Fruit fly (Drosophila melanogaster) whole organism, prepupa: ENCODE measurements around the gene Manf.
A peak's percentile ranks its signal among the peaks of the same experiment; 100 is the strongest.

Experiments used
- Blimp-1 ChIP-seq: fragments of 200-800 bp; sonication (Bioruptor generic); optimal IDR thresholded peaks from 3 replicates; lab custom pipeline; 2017; ENCODE audit warnings: missing biosample characterization, missing genetic modification characterization, mild to moderate bottlenecking, moderate library complexity, missing genetic modification reagents
- CG10631 ChIP-seq: fragments of 200-800 bp; sonication (Bioruptor generic); optimal IDR thresholded peaks from 2 replicates; lab custom pipeline; 2016; ENCODE audit warnings: missing biosample characterization, missing genetic modification characterization
- CG10669 ChIP-seq: fragments of 200-800 bp; sonication (Bioruptor generic); optimal IDR thresholded peaks from 3 replicates; lab custom pipeline; 2018; ENCODE audit warnings: missing biosample characterization, mild to moderate bottlenecking, missing genetic modification characterization, moderate library complexity
- CG11294 ChIP-seq: fragments of 200-800 bp; sonication (Bioruptor generic); IDR thresholded peaks from 2 replicates; pipeline ENCODE4 v1.3.6; 2022; ENCODE audit warnings: missing biosample characterization, missing genetic modification characterization
- CG11902 ChIP-seq: fragments of 200-800 bp; sonication (Bioruptor generic); optimal IDR thresholded peaks from 3 replicates; lab custom pipeline; 2016; ENCODE audit warnings: missing biosample characterization, missing genetic modification characterization
- CG15336 ChIP-seq: fragments of 200-800 bp; sonication (Bioruptor generic); IDR thresholded peaks from 2 replicates; pipeline ENCODE4 v1.3.6; 2022; ENCODE audit warnings: missing biosample characterization, missing genetic modification characterization
- CG16779 ChIP-seq: fragments of 200-800 bp; sonication (Bioruptor generic); optimal IDR thresholded peaks from 3 replicates; lab custom pipeline; 2017; ENCODE audit warnings: missing biosample characterization, mild to moderate bottlenecking, missing genetic modification characterization
- CG3032 ChIP-seq: fragments of 200-800 bp; optimal IDR thresholded peaks from 2 replicates; lab custom pipeline; 2019; ENCODE audit warnings: missing biosample characterization, mild to moderate bottlenecking, missing genetic modification characterization, moderate library complexity
- CG31627 ChIP-seq: fragments of 200-800 bp; sonication (Bioruptor generic); optimal IDR thresholded peaks from 3 replicates; lab custom pipeline; 2016; ENCODE audit warnings: missing biosample characterization, missing genetic modification characterization
- CG32006 ChIP-seq: fragments of 200-800 bp; sonication (Bioruptor generic); optimal IDR thresholded peaks from 3 replicates; lab custom pipeline; 2017; ENCODE audit warnings: missing biosample characterization, mild to moderate bottlenecking, missing genetic modification characterization
- CG34406 ChIP-seq: fragments of 200-800 bp; sonication (Bioruptor generic); optimal IDR thresholded peaks from 3 replicates; lab custom pipeline; 2016; ENCODE audit warnings: missing biosample characterization, missing genetic modification characterization
- CG3919 ChIP-seq: fragments of 200-800 bp; sonication (Bioruptor generic); optimal IDR thresholded peaks from 3 replicates; lab custom pipeline; 2016; ENCODE audit warnings: missing biosample characterization, missing genetic modification characterization
- CG4318 ChIP-seq: fragments of 200-800 bp; sonication (Bioruptor generic); optimal IDR thresholded peaks from 3 replicates; lab custom pipeline; 2017; ENCODE audit warnings: missing biosample characterization, mild to moderate bottlenecking, missing genetic modification characterization
- CG6163 ChIP-seq: fragments of 200-800 bp; sonication (Bioruptor generic); IDR thresholded peaks from 3 replicates; pipeline ENCODE4 v1.3.6; 2022; ENCODE audit warnings: missing biosample characterization, missing genetic modification characterization
- CG6276 ChIP-seq: fragments of 200-800 bp; sonication (Bioruptor generic); optimal IDR thresholded peaks from 2 replicates; lab custom pipeline; 2017; ENCODE audit warnings: missing biosample characterization, mild to moderate bottlenecking, missing genetic modification characterization
- CG6792 ChIP-seq: fragments of 200-800 bp; sonication (Bioruptor generic); optimal IDR thresholded peaks from 3 replicates; lab custom pipeline; 2016; ENCODE audit warnings: missing biosample characterization, missing genetic modification characterization
- CG6808 ChIP-seq: fragments of 200-800 bp; sonication (Bioruptor generic); optimal IDR thresholded peaks from 3 replicates; lab custom pipeline; 2017; ENCODE audit warnings: missing biosample characterization, missing genetic modification characterization, mild to moderate bottlenecking, moderate library complexity, missing genetic modification reagents
- CG6854 ChIP-seq: fragments of 200-800 bp; sonication (Bioruptor generic); optimal IDR thresholded peaks from 2 replicates; lab custom pipeline; 2017; ENCODE audit warnings: missing biosample characterization, mild to moderate bottlenecking, missing genetic modification characterization
- CG7368 ChIP-seq: fragments of 200-800 bp; sonication (Bioruptor generic); optimal IDR thresholded peaks from 3 replicates; lab custom pipeline; 2016; ENCODE audit warnings: missing biosample characterization, missing genetic modification characterization
- CG8119 ChIP-seq: fragments of 200-800 bp; sonication (Bioruptor generic); IDR thresholded peaks from 3 replicates; pipeline ENCODE4 v1.3.6; 2022; ENCODE audit warnings: missing biosample characterization, missing genetic modification characterization
- CG8319 ChIP-seq: fragments of 200-800 bp; sonication (Bioruptor generic); optimal IDR thresholded peaks from 3 replicates; lab custom pipeline; 2016; ENCODE audit warnings: missing biosample characterization, missing genetic modification characterization
- CG8632 ChIP-seq: fragments of 200-800 bp; sonication (Bioruptor generic); optimal IDR thresholded peaks from 3 replicates; lab custom pipeline; 2016; ENCODE audit warnings: missing biosample characterization, missing genetic modification characterization
- CG9139 ChIP-seq: fragments of 200-800 bp; sonication (Bioruptor generic); optimal IDR thresholded peaks from 3 replicates; lab custom pipeline; 2017; ENCODE audit warnings: missing biosample characterization, mild to moderate bottlenecking, missing genetic modification characterization
- Eip75B ChIP-seq: fragments of 200-800 bp; sonication (Bioruptor generic); optimal IDR thresholded peaks from 3 replicates; lab custom pipeline; 2016; ENCODE audit warnings: missing biosample characterization, missing genetic modification characterization
- Eip78C ChIP-seq: fragments of 200-800 bp; sonication (Bioruptor generic); peaks from one replicate; lab custom pipeline; 2016; ENCODE audit warnings: missing biosample characterization, missing genetic modification characterization
- Eip93F ChIP-seq: fragments of 200-800 bp; sonication (Bioruptor generic); optimal IDR thresholded peaks from 2 replicates; lab custom pipeline; 2016; ENCODE audit warnings: missing biosample characterization, mild to moderate bottlenecking, missing genetic modification characterization
- Gug ChIP-seq: fragments of 200-800 bp; sonication (Bioruptor generic); IDR thresholded peaks from 2 replicates; pipeline ENCODE4 v1.3.6; 2022; ENCODE audit warnings: missing biosample characterization, missing genetic modification characterization
- Hr38 ChIP-seq: sonication (Bioruptor generic); optimal IDR thresholded peaks from 2 replicates; lab custom pipeline; 2016; ENCODE audit warnings: missing biosample characterization, missing genetic modification characterization
- Hr4 ChIP-seq: fragments of 200-800 bp; sonication (Bioruptor generic); optimal IDR thresholded peaks from 3 replicates; lab custom pipeline; 2016; ENCODE audit warnings: missing biosample characterization, missing genetic modification characterization
- Lpt ChIP-seq: fragments of 200-800 bp; sonication (Bioruptor generic); optimal IDR thresholded peaks from 3 replicates; lab custom pipeline; 2016; ENCODE audit warnings: missing biosample characterization, missing genetic modification characterization
- Met ChIP-seq: fragments of 200-800 bp; sonication (Bioruptor generic); optimal IDR thresholded peaks from 3 replicates; lab custom pipeline; 2016; ENCODE audit warnings: missing biosample characterization, missing genetic modification characterization
- OdsH ChIP-seq: fragments of 200-800 bp; sonication (Bioruptor generic); optimal IDR thresholded peaks from 3 replicates; lab custom pipeline; 2016; ENCODE audit warnings: missing biosample characterization, missing genetic modification characterization
- Smox ChIP-seq: fragments of 200-800 bp; sonication (Bioruptor generic); optimal IDR thresholded peaks from 3 replicates; lab custom pipeline; 2016; ENCODE audit warnings: missing biosample characterization, missing genetic modification characterization
- achi ChIP-seq: fragments of 200-800 bp; sonication (Bioruptor generic); optimal IDR thresholded peaks from 3 replicates; lab custom pipeline; 2016; ENCODE audit warnings: missing biosample characterization, missing genetic modification characterization
- acj6 ChIP-seq: fragments of 200-800 bp; sonication (Bioruptor generic); optimal IDR thresholded peaks from 3 replicates; lab custom pipeline; 2016; ENCODE audit warnings: missing biosample characterization, missing genetic modification characterization
- dac ChIP-seq: fragments of 200-800 bp; sonication (Bioruptor generic); optimal IDR thresholded peaks from 2 replicates; lab custom pipeline; 2017; ENCODE audit warnings: missing biosample characterization, mild to moderate bottlenecking, missing genetic modification characterization
- dsx ChIP-seq: fragments of 200-800 bp; optimal IDR thresholded peaks from 3 replicates; lab custom pipeline; 2019; ENCODE audit warnings: missing biosample characterization, mild to moderate bottlenecking, missing genetic modification characterization, moderate library complexity; ENCODE audit not compliant: poor library complexity, severe bottlenecking
- eg ChIP-seq: fragments of 200-800 bp; sonication (Bioruptor generic); IDR thresholded peaks from 3 replicates; pipeline ENCODE4 v1.3.6; 2022; ENCODE audit warnings: missing biosample characterization, missing genetic modification characterization
- esn ChIP-seq: fragments of 200-800 bp; sonication (Bioruptor generic); optimal IDR thresholded peaks from 2 replicates; lab custom pipeline; 2016; ENCODE audit warnings: missing biosample characterization, mild to moderate bottlenecking, missing genetic modification characterization, moderate library complexity
- fd59A ChIP-seq: fragments of 200-800 bp; sonication (Bioruptor generic); optimal IDR thresholded peaks from 2 replicates; lab custom pipeline; 2017; ENCODE audit warnings: missing biosample characterization, mild to moderate bottlenecking, missing genetic modification characterization, missing genetic modification reagents
- fd85E ChIP-seq: fragments of 200-800 bp; sonication (Bioruptor generic); optimal IDR thresholded peaks from 3 replicates; lab custom pipeline; 2016; ENCODE audit warnings: missing biosample characterization, missing genetic modification characterization
- lz ChIP-seq: fragments of 200-800 bp; sonication (Bioruptor generic); optimal IDR thresholded peaks from 3 replicates; lab custom pipeline; 2016; ENCODE audit warnings: missing biosample characterization, missing genetic modification characterization
- net ChIP-seq: fragments of 200-800 bp; sonication (Bioruptor generic); optimal IDR thresholded peaks from 3 replicates; lab custom pipeline; 2016; ENCODE audit warnings: missing biosample characterization, missing genetic modification characterization
- pdm3 ChIP-seq: fragments of 200-800 bp; sonication (Bioruptor generic); optimal IDR thresholded peaks from 3 replicates; lab custom pipeline; 2016; ENCODE audit warnings: missing biosample characterization, missing genetic modification characterization
- ss ChIP-seq, 2 experiments: fragments of 200-800 bp; sonication (Bioruptor generic); optimal IDR thresholded peaks; 2 replicates in 1 of 2; 3 replicates in 1 of 2; lab custom pipeline; 2017 to 2018; ENCODE audit warnings: mild to moderate bottlenecking in 2 of 2, missing biosample characterization in 2 of 2, missing genetic modification characterization in 2 of 2, moderate library complexity in 1 of 2
- svp ChIP-seq: fragments of 200-800 bp; sonication (Bioruptor generic); peaks from one replicate; lab custom pipeline; 2016; ENCODE audit warnings: missing biosample characterization, missing genetic modification characterization

The Manf gene

DNA sequence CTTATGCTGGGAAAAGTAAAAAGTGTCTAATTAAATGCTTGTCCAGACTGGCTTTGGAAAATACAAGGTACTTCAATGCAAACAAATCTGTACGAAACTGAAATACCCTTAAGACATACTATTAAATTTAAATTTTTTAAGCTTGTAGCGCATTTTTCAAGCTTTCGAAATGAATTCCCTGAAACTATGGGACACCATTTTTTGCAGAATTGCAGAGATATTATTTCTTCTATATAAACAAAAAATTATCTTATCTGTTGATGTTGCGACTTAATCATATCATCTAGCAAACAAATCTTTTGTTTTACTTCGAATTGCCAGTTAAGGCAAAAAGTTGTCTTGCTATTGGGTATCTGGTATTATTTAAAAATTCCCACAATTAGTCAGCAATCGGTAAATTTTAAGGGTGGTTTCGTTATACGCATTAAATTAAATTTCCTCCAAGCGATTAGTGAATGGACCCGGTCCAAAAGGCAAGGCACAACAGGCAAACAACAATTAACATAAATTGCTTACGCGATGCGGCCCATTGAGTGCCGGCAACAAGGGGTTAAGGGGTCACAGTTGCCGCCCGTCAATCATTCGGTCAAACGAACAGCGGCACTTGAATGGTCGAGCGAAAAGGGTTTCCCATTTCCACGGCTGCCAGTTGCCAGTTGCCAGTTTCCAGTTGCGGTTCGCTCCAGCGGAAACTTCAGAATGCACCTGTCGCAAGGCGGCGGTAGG is 12.7 kb upstream of the Manf start (continued):
- TF ChIP-seq CG8119 (peak; percentile 55; the same call in 2 of the 3 replicates), Smox (GFP tag; lab: Kevin White, UChicago) (peak; percentile 57), CG6854 (GFP tag; lab: Kevin White, UChicago) (no peak), CG31627 (GFP tag; lab: Kevin White, UChicago) (peak; percentile 46), CG7368 (no peak), dac (GFP tag; lab: Kevin White, UChicago) (peak; percentile 77), CG8632 (GFP tag; lab: Kevin White, UChicago) (no peak), CG16779 (tag; lab: Kevin White, UChicago) (no peak), Eip78C (GFP tag; lab: Kevin White, UChicago) (peak; percentile 94), CG11294 (GFP tag; lab: Robert Waterston, UW) (no peak), svp (peak; percentile 80), CG4318 (GFP tag; lab: Kevin White, UChicago) (peak; percentile 70), eg (GFP tag; lab: Robert Waterston, UW) (0 out of 3 replicates have a peak, but pooled peaks have one; percentile 43), CG8319 (GFP tag; lab: Kevin White, UChicago) (no peak), CG10669 (GFP tag; lab: Kevin White, UChicago) (peak; percentile 4), Blimp-1 (GFP tag; lab: Kevin White, UChicago) (no peak), CG15336 (GFP tag; lab: Robert Waterston, UW) (peak; percentile 51; the same call in 1 of the 2 replicates), net (GFP tag; lab: Kevin White, UChicago) (peak; percentile 45), fd85E (no peak), CG9139 (GFP tag; lab: Kevin White, UChicago) (no peak), CG6163 (GFP tag; lab: Robert Waterston, UW) (no peak), CG3919 (peak; percentile 18), CG10631 (GFP tag; lab: Kevin White, UChicago) (peak; percentile 38), CG6276 (GFP tag; lab: Kevin White, UChicago) (peak; percentile 71), Eip75B (peak; percentile 28), pdm3 (GFP tag; lab: Kevin White, UChicago) (peak; percentile 53), Hr4 (GFP tag; lab: Kevin White, UChicago) (peak; percentile 83), CG11902 (GFP tag; lab: Kevin White, UChicago) (no peak), esn (GFP tag; lab: Kevin White, UChicago) (peak; percentile 66), Met (GFP tag; lab: Kevin White, UChicago) (peak; percentile 70)

DNA sequence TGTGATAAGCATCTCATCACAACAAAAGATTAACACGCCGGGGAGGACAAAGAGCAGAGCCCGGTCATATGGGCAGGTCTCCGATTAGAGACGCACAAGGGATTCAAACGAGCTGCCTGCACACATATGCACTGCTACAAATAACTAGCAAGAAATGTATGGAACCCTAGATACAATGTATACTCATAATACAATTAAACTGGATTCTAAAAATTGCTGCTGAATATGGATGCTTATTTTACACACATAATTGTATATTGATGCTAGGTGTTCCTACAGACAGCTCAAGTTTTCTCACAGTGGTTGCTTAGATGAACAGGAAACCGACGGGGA is 12.2 kb upstream of the Manf start:
- peak; percentile 24 for TF ChIP-seq CG6808 (GFP tag; lab: Kevin White, UChicago)
- peak; percentile 54 for TF ChIP-seq CG6792 (GFP tag; lab: Kevin White, UChicago)
- TF ChIP-seq Gug: peak; percentile 40
- peak; percentile 2 for TF ChIP-seq Lpt
- no peak for TF ChIP-seq Blimp-1 (GFP tag; lab: Kevin White, UChicago)
- peak; percentile 36 for TF ChIP-seq CG34406 (GFP tag; lab: Kevin White, UChicago)
- peak; percentile 75 for TF ChIP-seq CG6163 (GFP tag; lab: Robert Waterston, UW)
- TF ChIP-seq pdm3 (GFP tag; lab: Kevin White, UChicago): peak; percentile 66
- TF ChIP-seq Hr38: no peak
- peak; percentile 43 for TF ChIP-seq CG10669 (GFP tag; lab: Kevin White, UChicago)
- TF ChIP-seq dac (GFP tag; lab: Kevin White, UChicago): no peak
- peak; percentile 60 for TF ChIP-seq acj6 (GFP tag; lab: Kevin White, UChicago)
- peak; percentile 66 for TF ChIP-seq OdsH (GFP tag; lab: Kevin White, UChicago)
- peak; percentile 69 for TF ChIP-seq achi (GFP tag; lab: Kevin White, UChicago)
- TF ChIP-seq CG6854 (GFP tag; lab: Kevin White, UChicago): no peak
- TF ChIP-seq ss (GFP tag; optimal IDR thresholded peaks at IDR 0.05; lab: Kevin White, UChicago): peak; percentile 18 to 49
- peak; percentile 14 for TF ChIP-seq CG31627 (GFP tag; lab: Kevin White, UChicago)
- peak; percentile 40 for TF ChIP-seq net (GFP tag; lab: Kevin White, UChicago)
- TF ChIP-seq esn (GFP tag; lab: Kevin White, UChicago): peak; percentile 33
- no peak for TF ChIP-seq CG4318 (GFP tag; lab: Kevin White, UChicago)
- peak; percentile 75 for TF ChIP-seq dsx (GFP tag; lab: Kevin White, UChicago)
- peak; percentile 60 for TF ChIP-seq CG32006 (GFP tag; lab: Kevin White, UChicago)
- TF ChIP-seq lz: peak; percentile 30
- peak; percentile 29 for TF ChIP-seq fd59A
- peak; percentile 4 for TF ChIP-seq CG8632 (GFP tag; lab: Kevin White, UChicago)
- no peak for TF ChIP-seq fd85E
- no peak for TF ChIP-seq CG7368
- TF ChIP-seq CG3032: peak; percentile 46
- no peak for TF ChIP-seq Eip93F (GFP tag; lab: Kevin White, UChicago)
- TF ChIP-seq svp: peak; percentile 76
- peak; percentile 17 for TF ChIP-seq CG11902 (GFP tag; lab: Kevin White, UChicago)
- TF ChIP-seq CG10631 (GFP tag; lab: Kevin White, UChicago): peak; percentile 80
- peak; percentile 33; the same call in 1 of the 3 replicates for TF ChIP-seq CG8119
- TF ChIP-seq eg (GFP tag; lab: Robert Waterston, UW): 0 out of 3 replicates have a peak, but pooled peaks have one; percentile 49
